Worm (Caenorhabditis elegans): ENCODE measurements around the gene fat-3.
"Not testable (repeated sequence)": the region's sequence is repeated elsewhere in the genome, so short reads cannot be mapped to it uniquely, and the experiment has no call there.

Gene fat-3

DNA sequence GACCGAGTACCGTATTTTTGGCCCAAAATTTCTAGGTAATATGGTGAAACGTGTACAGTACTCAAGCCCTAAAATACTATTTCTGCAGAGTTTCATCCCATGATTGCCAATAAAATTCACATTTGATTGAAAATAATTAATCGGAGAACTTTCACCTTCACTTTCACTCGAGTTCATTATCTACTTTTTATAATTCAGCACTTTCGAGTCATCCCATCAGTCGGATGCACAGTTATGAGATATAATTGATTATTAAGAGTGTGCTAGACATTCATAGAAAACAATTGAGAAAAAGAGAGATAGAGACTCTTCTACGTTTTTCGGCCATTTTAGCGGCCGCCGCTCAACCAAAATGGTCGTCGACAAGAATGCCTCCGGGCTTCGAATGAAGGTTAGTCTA is at the start of gene fat-3:
fat-3 (plus strand) TSS at position 313 of the 400 bp plus-strand sequence.
- TF ChIP-seq T22C8.4 (GFP tag; IDR thresholded peaks at IDR 0.05) (no peak), ref-1 (GFP tag; conservative IDR thresholded peaks at IDR 0.05) (no peak), ztf-23 (GFP tag; IDR thresholded peaks at IDR 0.05) (no peak), med-1 (GFP tag; optimal IDR thresholded peaks at IDR 0.05; ENCODE audit: insufficient read depth) (no peak), ztf-29 (GFP tag; IDR thresholded peaks at IDR 0.05) (no peak), tab-1 (GFP tag; IDR thresholded peaks at IDR 0.05) (no peak), cog-1 (tag; optimal IDR thresholded peaks at IDR 0.05) (no peak), klf-2 (GFP tag; conservative IDR thresholded peaks at IDR 0.05) (no peak), flt-1 (GFP tag; IDR thresholded peaks at IDR 0.05) (no peak)

DNA sequence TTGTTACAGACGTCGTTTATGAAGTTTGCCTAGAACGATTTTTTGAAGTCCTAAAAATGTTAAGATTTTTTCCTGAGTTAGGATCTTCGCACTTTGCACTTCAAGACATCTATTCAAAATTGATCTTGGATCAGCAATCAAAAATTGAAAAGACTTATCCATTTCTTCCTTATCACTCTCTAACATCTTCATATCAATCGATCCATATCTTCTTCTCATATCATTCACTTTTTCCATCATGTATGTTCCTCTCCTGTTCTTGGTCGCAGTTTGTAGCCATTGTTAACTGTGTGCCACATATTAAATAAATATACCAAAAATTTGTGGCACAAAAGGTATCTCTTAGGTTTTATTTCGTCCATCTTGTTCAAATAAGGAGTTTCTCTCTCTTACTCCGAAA is 47.1 kb upstream of the fat-3 start:
- no peak for TF ChIP-seq ref-1 (GFP tag; conservative IDR thresholded peaks at IDR 0.05)
- no peak for TF ChIP-seq tab-1 (GFP tag; IDR thresholded peaks at IDR 0.05)

DNA sequence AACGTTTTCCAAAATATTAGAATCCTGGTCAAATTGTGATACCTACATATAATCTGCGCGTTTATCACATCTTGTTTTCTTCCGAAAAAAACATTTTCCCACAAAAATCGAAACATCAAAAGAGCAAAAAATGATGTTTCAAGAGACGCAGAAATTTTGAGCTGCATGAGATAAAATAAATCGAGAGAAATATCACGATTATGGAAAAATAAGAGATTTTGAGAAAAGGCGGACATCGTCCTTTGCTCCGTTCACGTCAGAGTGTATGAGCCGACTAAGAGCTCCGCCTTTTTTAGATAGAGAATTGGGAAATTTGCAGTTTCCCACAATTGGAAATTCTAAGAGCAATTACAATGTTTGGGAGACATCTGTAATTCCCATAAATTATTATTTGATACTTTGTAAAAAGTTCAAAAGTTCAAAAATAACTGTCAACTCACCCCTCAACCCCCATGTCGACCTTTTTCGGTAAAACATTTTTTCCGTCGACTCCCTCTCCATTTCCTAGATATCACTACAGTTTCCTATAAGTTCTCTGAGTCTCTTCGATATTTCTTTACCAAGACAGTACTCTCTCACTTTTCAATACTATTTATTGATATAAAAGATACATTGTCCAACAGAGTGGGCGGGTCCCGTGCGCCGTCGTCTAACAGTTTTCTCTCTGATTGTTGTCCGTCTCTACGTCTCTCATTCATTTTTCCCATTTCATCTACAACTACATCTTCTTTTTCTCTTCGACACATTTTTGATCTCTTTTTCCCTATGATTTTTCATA is 46.0 kb upstream of the fat-3 start:
- TF ChIP-seq ref-1 (GFP tag; conservative IDR thresholded peaks at IDR 0.05) (no peak), klf-2 (GFP tag; conservative IDR thresholded peaks at IDR 0.05) (no peak), cog-1 (tag; optimal IDR thresholded peaks at IDR 0.05) (no peak), flt-1 (GFP tag; IDR thresholded peaks at IDR 0.05) (no peak), ztf-23 (GFP tag; IDR thresholded peaks at IDR 0.05) (no peak), med-1 (GFP tag; optimal IDR thresholded peaks at IDR 0.05; ENCODE audit: insufficient read depth) (no peak), ztf-29 (GFP tag; IDR thresholded peaks at IDR 0.05) (no peak), T22C8.4 (GFP tag; IDR thresholded peaks at IDR 0.05) (no peak), tab-1 (GFP tag; IDR thresholded peaks at IDR 0.05) (no peak)

DNA sequence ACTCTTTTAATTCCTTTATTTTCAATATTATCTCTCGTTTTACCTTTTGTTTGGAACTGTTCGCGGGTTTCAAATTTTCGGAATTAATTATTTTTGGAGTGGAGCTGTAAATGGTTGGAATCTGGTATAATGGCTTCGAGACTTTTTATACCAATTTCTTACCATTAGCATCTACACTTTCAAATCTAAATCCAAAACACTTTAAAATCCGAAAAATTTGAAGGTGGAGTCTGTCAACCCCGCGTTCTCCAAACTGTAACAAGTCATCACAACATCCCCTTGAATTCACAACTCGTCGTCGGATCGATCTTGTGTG is 45.4 kb upstream of the fat-3 start, which contains the start of gene nhr-97:
nhr-97 (plus strand) TSS at position 217 of the 316 bp plus-strand sequence.
- TF ChIP-seq T22C8.4 (GFP tag; IDR thresholded peaks at IDR 0.05), result no peak
- no peak for TF ChIP-seq med-1 (GFP tag; optimal IDR thresholded peaks at IDR 0.05; ENCODE audit: insufficient read depth)
- no peak for TF ChIP-seq cog-1 (tag; optimal IDR thresholded peaks at IDR 0.05)
- TF ChIP-seq flt-1 (GFP tag; IDR thresholded peaks at IDR 0.05), result no peak
- no peak for TF ChIP-seq ztf-23 (GFP tag; IDR thresholded peaks at IDR 0.05)
- no peak for TF ChIP-seq ref-1 (GFP tag; conservative IDR thresholded peaks at IDR 0.05)
- TF ChIP-seq tab-1 (GFP tag; IDR thresholded peaks at IDR 0.05), result no peak
- TF ChIP-seq ztf-29 (GFP tag; IDR thresholded peaks at IDR 0.05), result no peak
- no peak for TF ChIP-seq klf-2 (GFP tag; conservative IDR thresholded peaks at IDR 0.05)

DNA sequence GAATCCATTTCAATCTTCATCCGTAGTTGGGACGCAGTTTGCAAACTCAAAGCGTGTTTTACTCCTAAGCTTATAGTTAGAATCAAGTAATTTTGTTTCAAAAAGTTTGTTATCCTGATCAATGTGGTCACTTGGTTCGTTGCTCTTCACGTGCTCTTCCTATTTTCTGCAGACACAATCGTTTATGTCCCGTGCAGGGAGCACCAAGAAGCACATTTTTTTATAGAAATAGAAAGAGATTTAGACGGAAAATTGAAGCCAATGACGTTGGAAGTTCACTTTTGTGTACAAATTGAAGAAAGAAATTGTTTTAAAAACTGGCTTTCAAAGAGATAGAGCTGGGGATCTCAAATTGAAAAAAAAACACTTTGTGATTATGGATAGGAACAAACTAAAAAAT is 41.1 kb upstream of the fat-3 start:
- TF ChIP-seq ztf-29 (GFP tag; IDR thresholded peaks at IDR 0.05), result no peak
- no peak for TF ChIP-seq tab-1 (GFP tag; IDR thresholded peaks at IDR 0.05)
- TF ChIP-seq ztf-23 (GFP tag; IDR thresholded peaks at IDR 0.05), result no peak
- TF ChIP-seq klf-2 (GFP tag; conservative IDR thresholded peaks at IDR 0.05), result no peak
- TF ChIP-seq T22C8.4 (GFP tag; IDR thresholded peaks at IDR 0.05), result no peak
- no peak for TF ChIP-seq flt-1 (GFP tag; IDR thresholded peaks at IDR 0.05)
- TF ChIP-seq med-1 (GFP tag; optimal IDR thresholded peaks at IDR 0.05; ENCODE audit: insufficient read depth), result no peak
- no peak for TF ChIP-seq cog-1 (tag; optimal IDR thresholded peaks at IDR 0.05)
- no peak for TF ChIP-seq ref-1 (GFP tag; conservative IDR thresholded peaks at IDR 0.05)

DNA sequence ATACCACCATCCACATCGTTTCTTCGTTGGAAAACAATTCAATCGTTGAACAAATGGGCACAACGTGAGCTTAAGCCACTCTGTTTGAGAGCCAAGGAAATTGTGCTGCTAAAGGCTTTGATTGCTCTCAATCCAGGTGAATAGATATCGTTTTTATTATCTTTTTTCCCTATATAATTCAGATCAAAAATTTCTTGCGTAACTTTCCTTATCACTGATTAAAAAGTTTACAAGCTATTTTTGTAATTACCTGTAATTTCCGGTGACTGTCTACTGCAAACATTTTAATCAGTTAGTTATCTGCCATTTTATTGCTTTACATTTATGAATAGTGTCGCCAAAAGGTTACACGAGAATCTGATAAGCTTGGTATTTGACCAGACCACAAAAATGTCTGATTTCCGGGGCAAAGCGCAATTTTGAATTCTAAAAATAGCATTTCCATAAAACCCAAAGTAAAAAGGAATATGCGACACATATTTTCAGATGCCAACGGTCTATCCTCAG is 40.1 kb upstream of the fat-3 start:
- TF ChIP-seq ref-1 (GFP tag; conservative IDR thresholded peaks at IDR 0.05), result no peak
- no peak for TF ChIP-seq ztf-23 (GFP tag; IDR thresholded peaks at IDR 0.05)
- no peak for TF ChIP-seq cog-1 (tag; optimal IDR thresholded peaks at IDR 0.05)
- TF ChIP-seq T22C8.4 (GFP tag; IDR thresholded peaks at IDR 0.05), result no peak
- TF ChIP-seq ztf-29 (GFP tag; IDR thresholded peaks at IDR 0.05), result no peak

DNA sequence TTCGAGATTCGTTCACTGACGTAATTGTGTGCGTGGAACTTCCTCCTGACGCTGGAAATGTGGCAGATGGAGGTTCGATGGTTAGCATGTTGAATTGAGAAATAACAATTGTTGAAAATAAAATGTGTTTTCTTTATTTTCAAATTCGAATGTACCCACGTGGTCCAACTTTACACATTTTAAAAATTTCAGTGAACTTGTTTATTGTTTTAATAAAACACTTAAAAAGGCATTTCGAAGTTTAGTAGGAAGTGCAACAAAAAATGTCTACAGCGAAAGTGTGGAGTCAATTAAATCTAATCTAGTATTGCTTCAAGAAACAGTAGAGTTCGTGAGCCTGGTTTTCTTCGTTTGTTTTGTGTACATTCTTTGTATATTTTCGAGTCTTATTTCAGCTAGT is 36.6 kb upstream of the fat-3 start, which contains the start of gene ssp-36:
ssp-36 (minus strand) TSS at position 101 of the 400 bp plus-strand sequence.
- TF ChIP-seq klf-2 (GFP tag; conservative IDR thresholded peaks at IDR 0.05) (no peak), ref-1 (GFP tag; conservative IDR thresholded peaks at IDR 0.05) (no peak), T22C8.4 (GFP tag; IDR thresholded peaks at IDR 0.05) (no peak), ztf-23 (GFP tag; IDR thresholded peaks at IDR 0.05) (no peak), tab-1 (GFP tag; IDR thresholded peaks at IDR 0.05) (no peak), flt-1 (GFP tag; IDR thresholded peaks at IDR 0.05) (no peak), med-1 (GFP tag; optimal IDR thresholded peaks at IDR 0.05; ENCODE audit: insufficient read depth) (no peak), cog-1 (tag; optimal IDR thresholded peaks at IDR 0.05) (no peak), ztf-29 (GFP tag; IDR thresholded peaks at IDR 0.05) (no peak)

DNA sequence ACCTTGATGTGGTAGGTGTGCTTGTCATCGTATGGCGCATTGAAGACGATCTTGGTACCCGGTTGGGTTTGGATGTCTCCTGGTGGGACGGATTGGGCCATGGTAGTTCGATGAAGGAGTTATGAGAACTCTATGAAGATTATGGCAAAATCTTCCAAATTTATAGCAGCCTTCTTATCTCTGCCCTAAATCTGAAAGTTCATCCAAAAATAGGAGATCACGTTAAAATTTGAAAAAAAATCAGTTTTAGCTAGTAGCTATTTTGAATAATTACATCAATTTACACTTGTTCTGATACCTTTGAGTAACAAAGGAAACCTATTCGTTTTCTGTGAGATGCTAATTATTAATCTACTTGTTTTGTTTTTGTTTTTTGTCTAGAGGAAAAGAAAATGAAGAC is 35.8 kb upstream of the fat-3 start, which contains the start of gene msp-79:
msp-79 (minus strand) TSS at position 101 of the 400 bp plus-strand sequence.
- TF ChIP-seq T22C8.4, tab-1, ztf-29 (GFP tag; IDR thresholded peaks at IDR 0.05): not testable (repeated sequence)

DNA sequence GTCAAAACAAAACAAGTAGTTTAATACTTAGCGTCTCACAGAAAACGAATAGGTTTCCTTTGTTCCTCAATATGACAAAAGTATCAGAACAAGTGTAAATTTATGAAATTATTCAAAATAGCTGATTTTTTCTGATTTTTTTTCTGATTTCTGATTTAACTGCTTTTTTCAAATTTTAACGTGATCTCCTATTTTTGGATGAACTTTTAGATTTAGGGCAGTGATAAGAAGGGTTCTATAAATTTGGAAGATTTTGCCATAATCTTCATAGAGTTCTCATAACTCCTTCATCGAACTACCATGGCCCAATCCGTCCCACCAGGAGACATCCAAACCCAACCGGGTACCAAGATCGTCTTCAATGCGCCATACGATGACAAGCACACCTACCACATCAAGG is 33.1 kb upstream of the fat-3 start, which contains the start of gene msp-78:
msp-78 (plus strand) TSS at position 301 of the 400 bp plus-strand sequence.
- TF ChIP-seq med-1 (GFP tag; optimal IDR thresholded peaks at IDR 0.05; ENCODE audit: insufficient read depth); klf-2 (GFP tag; conservative IDR thresholded peaks at IDR 0.05); tab-1 (GFP tag; IDR thresholded peaks at IDR 0.05): not testable (repeated sequence)

DNA sequence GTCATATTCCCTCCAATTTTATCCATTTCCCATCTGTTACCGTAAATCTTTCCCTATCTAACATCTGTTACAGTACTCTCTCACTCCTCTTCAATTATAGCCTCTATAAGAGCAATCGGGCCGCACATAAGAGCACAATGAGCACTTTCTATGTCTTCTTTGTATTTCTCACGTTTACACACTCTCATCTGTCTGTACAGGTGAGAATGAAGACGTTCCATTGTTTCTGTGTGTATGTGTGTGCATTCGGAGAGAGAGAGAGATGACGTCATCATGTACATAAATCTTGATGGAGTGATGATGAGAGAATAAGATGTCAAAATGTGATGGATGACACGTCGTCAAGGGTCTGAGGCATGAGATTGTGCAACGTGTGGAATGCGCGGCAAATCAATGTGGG is 32.0 kb upstream of the fat-3 start:
- TF ChIP-seq T22C8.4 (GFP tag; IDR thresholded peaks at IDR 0.05) (no peak), cog-1 (tag; optimal IDR thresholded peaks at IDR 0.05) (peak; percentile 11)
